Worm (Caenorhabditis elegans) whole organism, L2 larva: Measurements from ENCODE around the gene Y73C8C.4.

ENCODE experiments used
- R02D3.7 ChIP-seq: fragments of 150-350 bp; optimal IDR thresholded peaks from 2 replicates; lab custom pipeline; 2014; ENCODE audit warnings: missing biosample characterization, missing genetic modification characterization
- ama-1 ChIP-seq: fragments of 150-350 bp; optimal IDR thresholded peaks from 2 replicates; lab custom pipeline; 2018; ENCODE audit warnings: inconsistent platforms
- fos-1 ChIP-seq: fragments of 150-350 bp; optimal IDR thresholded peaks from 2 replicates; lab custom pipeline; 2014; ENCODE audit warnings: missing biosample characterization, missing genetic modification characterization
- lin-11 ChIP-seq: fragments of 150-350 bp; sonication (generic microtip); optimal IDR thresholded peaks from 2 replicates; lab custom pipeline; 2014; ENCODE audit warnings: missing biosample characterization, missing genetic modification characterization, inconsistent platforms, mixed read lengths
- lin-39 ChIP-seq: fragments of 150-350 bp; optimal IDR thresholded peaks from 2 replicates; lab custom pipeline; 2014; ENCODE audit warnings: missing biosample characterization, missing genetic modification reagents, missing genetic modification characterization
- mab-5 ChIP-seq: fragments of 150-350 bp; optimal IDR thresholded peaks from 2 replicates; lab custom pipeline; 2014; ENCODE audit warnings: missing biosample characterization, missing genetic modification characterization
- mdl-1 ChIP-seq, 2 experiments: fragments of 150-350 bp in 1 of 2; sonication (generic microtip) in 1 of 2; optimal IDR thresholded peaks; 2 replicates each; lab custom pipeline; 2017; ENCODE audit warnings: missing biosample characterization in 2 of 2, missing genetic modification characterization in 2 of 2
- nhr-25 ChIP-seq: fragments of 150-350 bp; sonication (generic microtip); optimal IDR thresholded peaks from 3 replicates; lab custom pipeline; 2014; ENCODE audit warnings: missing biosample characterization, missing genetic modification characterization

DNA sequence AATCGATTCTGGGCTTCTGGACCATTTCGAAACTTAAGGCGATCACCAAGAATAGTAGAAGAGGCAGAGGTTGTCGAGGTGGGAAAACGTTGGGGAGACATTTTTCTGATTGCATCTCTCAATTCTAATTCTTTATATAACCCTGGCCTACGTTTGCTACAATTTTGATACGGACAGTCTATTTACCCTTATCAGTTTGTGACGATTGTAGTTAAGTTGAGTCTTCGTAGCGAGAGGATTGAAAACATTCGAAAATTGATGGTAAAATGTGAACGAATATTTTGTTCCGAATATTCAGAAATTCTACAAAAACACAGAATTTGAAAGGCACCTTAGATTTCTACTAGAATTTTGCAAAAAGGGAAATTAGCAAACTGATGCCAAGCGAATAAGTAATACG lies 25.7 kb upstream of the Y73C8C.4 start, which contains the start of gene Y73C8C.10:
- TF ChIP-seq mdl-1 (tag; optimal IDR thresholded peaks at IDR 0.05; lab: Kevin White, UChicago) (no peak), R02D3.7 (tag; lab: Kevin White, UChicago) (no peak), nhr-25 (no peak), lin-39 (no peak), lin-11 (tag; lab: Kevin White, UChicago) (no peak), fos-1 (no peak), mab-5 (tag; lab: Kevin White, UChicago) (no peak), ama-1 (lab: Kevin White, UChicago) (no peak)
